Worm (Caenorhabditis elegans): ENCODE data around the gene grp-1.

Gene grp-1

ce11 chrIII:8121923-8122322 lies 36.4 kb downstream of the grp-1 start (continued):
- TF ChIP-seq efl-3 (GFP tag; optimal IDR thresholded peaks at IDR 0.05) (no peak), nhr-12 (tag; optimal IDR thresholded peaks at IDR 0.05) (no peak), nhr-19 (GFP tag; conservative IDR thresholded peaks at IDR 0.05) (no peak), pag-3 (tag; optimal IDR thresholded peaks at IDR 0.05; ENCODE audit: borderline replicate concordance, insufficient read depth) (no peak), skn-1 (tag; optimal IDR thresholded peaks at IDR 0.05) (no peak), nhr-20 (tag; optimal IDR thresholded peaks at IDR 0.05) (peak; percentile 19), pqm-1 (tag; optimal IDR thresholded peaks at IDR 0.05) (no peak), sptf-1 (tag; optimal IDR thresholded peaks at IDR 0.05) (no peak), nhr-11 (tag; optimal IDR thresholded peaks at IDR 0.05) (no peak), irx-1 (tag; optimal IDR thresholded peaks at IDR 0.05) (no peak), rnt-1 (tag; optimal IDR thresholded peaks at IDR 0.05) (no peak), unc-30 (tag; optimal IDR thresholded peaks at IDR 0.05) (no peak), ama-1 (optimal IDR thresholded peaks at IDR 0.05) (no peak), grh-1 (GFP tag; IDR thresholded peaks at IDR 0.05) (no peak), lin-39 (tag; optimal IDR thresholded peaks at IDR 0.05) (no peak), ces-1 (GFP tag; optimal IDR thresholded peaks at IDR 0.05) (no peak), lin-14 (GFP tag; optimal IDR thresholded peaks at IDR 0.05) (peak; percentile 13), fos-1 (tag; optimal IDR thresholded peaks at IDR 0.05) (no peak), aly-2 (tag; optimal IDR thresholded peaks at IDR 0.05) (no peak), fkh-4 (tag; optimal IDR thresholded peaks at IDR 0.05; ENCODE audit: borderline replicate concordance) (no peak), isw-1 (GFP tag; IDR thresholded peaks at IDR 0.05) (no peak), zip-4 (GFP tag; optimal IDR thresholded peaks at IDR 0.05) (no peak), sox-4 (tag; optimal IDR thresholded peaks at IDR 0.05) (no peak), ztf-4 (tag; optimal IDR thresholded peaks at IDR 0.05) (peak; percentile 23), zag-1 (tag; optimal IDR thresholded peaks at IDR 0.05) (no peak), elt-2 (tag; optimal IDR thresholded peaks at IDR 0.05) (no peak), lin-15B (tag; optimal IDR thresholded peaks at IDR 0.05) (no peak), aha-1 (tag; optimal IDR thresholded peaks at IDR 0.05) (no peak), blmp-1 (tag; optimal IDR thresholded peaks at IDR 0.05) (no peak), alr-1 (tag; optimal IDR thresholded peaks at IDR 0.05; ENCODE audit: borderline replicate concordance) (no peak), dpl-1 (GFP tag; optimal IDR thresholded peaks at IDR 0.05) (no peak), mab-9 (GFP tag; IDR thresholded peaks at IDR 0.05) (no peak), Y116A8C.19 (tag; optimal IDR thresholded peaks at IDR 0.05; ENCODE audit: borderline replicate concordance) (no peak), nhr-71 (tag; optimal IDR thresholded peaks at IDR 0.05) (peak; percentile 81), jun-1 (tag; optimal IDR thresholded peaks at IDR 0.05) (no peak), F16B12.6 (tag; optimal IDR thresholded peaks at IDR 0.05) (no peak), pax-3 (tag; optimal IDR thresholded peaks at IDR 0.05) (peak; percentile 26), C34B4.2 (tag; optimal IDR thresholded peaks at IDR 0.05) (no peak), C16A3.4 (tag; optimal IDR thresholded peaks at IDR 0.05) (no peak), fkh-10 (GFP tag; optimal IDR thresholded peaks at IDR 0.05) (no peak), C04F5.9 (tag; optimal IDR thresholded peaks at IDR 0.05) (no peak), lin-13 (GFP tag; optimal IDR thresholded peaks at IDR 0.05) (no peak), ceh-63 (GFP tag; optimal IDR thresholded peaks at IDR 0.05) (no peak), tbx-2 (tag; optimal IDR thresholded peaks at IDR 0.05) (no peak), xbp-1 (tag; optimal IDR thresholded peaks at IDR 0.05) (no peak), hlh-17 (GFP tag; optimal IDR thresholded peaks at IDR 0.05; ENCODE audit: borderline replicate concordance) (no peak), lir-3 (tag; optimal IDR thresholded peaks at IDR 0.05; ENCODE audit: poor library complexity) (no peak), fkh-8 (tag; optimal IDR thresholded peaks at IDR 0.05) (peak; percentile 89), elt-3 (tag; optimal IDR thresholded peaks at IDR 0.05) (no peak), nhr-237 (tag; optimal IDR thresholded peaks at IDR 0.05) (no peak), unc-98 (GFP tag; IDR thresholded peaks at IDR 0.05) (no peak), ceh-8 (GFP tag; optimal IDR thresholded peaks at IDR 0.05) (no peak), mef-2 (tag; optimal IDR thresholded peaks at IDR 0.05) (no peak), nhr-76 (tag; optimal IDR thresholded peaks at IDR 0.05) (no peak)

Data from whole organism, L1 larva.